Fruit fly (Drosophila melanogaster) whole organism, embryonic: Measurements from ENCODE around the gene CG4210.
A peak's percentile ranks its signal among the peaks of the same experiment; 100 is the strongest.

Source experiments
- Ada2b ChIP-seq: fragments of 200-800 bp; sonication (Bioruptor generic); IDR thresholded peaks from 2 replicates; pipeline ENCODE4 v1.3.6; 2022; ENCODE audit warnings: missing biosample characterization, missing genetic modification characterization
- Awh ChIP-seq: fragments of 200-800 bp; sonication (Bioruptor generic); IDR thresholded peaks from 2 replicates; pipeline ENCODE4, ENCODE4 v1.3.6; 2022; ENCODE audit warnings: missing biosample characterization, missing genetic modification characterization
- CG10147 ChIP-seq: fragments of 200-800 bp; sonication (Bioruptor generic); optimal IDR thresholded peaks from 2 replicates; lab custom pipeline; 2019; ENCODE audit warnings: missing biosample characterization, mild to moderate bottlenecking, missing genetic modification characterization, moderate library complexity
- CG10209 ChIP-seq: fragments of 200-800 bp; sonication (Bioruptor generic); optimal IDR thresholded peaks from 3 replicates; lab custom pipeline; 2017; ENCODE audit warnings: missing biosample characterization, mild to moderate bottlenecking, missing genetic modification characterization, missing genetic modification reagents
- CG10462 ChIP-seq: fragments of 200-800 bp; sonication (Bioruptor generic); optimal IDR thresholded peaks from 2 replicates; lab custom pipeline; 2016; ENCODE audit warnings: missing biosample characterization, missing genetic modification characterization
- CG11398 ChIP-seq: fragments of 200-800 bp; sonication (Bioruptor generic); optimal IDR thresholded peaks from 2 replicates; lab custom pipeline; 2016; ENCODE audit warnings: missing biosample characterization, missing genetic modification characterization
- CG11560 ChIP-seq: fragments of 200-800 bp; sonication (Bioruptor generic); IDR thresholded peaks from 3 replicates; pipeline ENCODE4 v1.3.6; 2022; ENCODE audit warnings: missing biosample characterization, missing genetic modification characterization
- CG12236 ChIP-seq: fragments of 200-800 bp; sonication (Bioruptor generic); optimal IDR thresholded peaks from 2 replicates; lab custom pipeline; 2016; ENCODE audit warnings: missing biosample characterization, missing genetic modification characterization
- CG12299 ChIP-seq: fragments of 200-800 bp; sonication (Bioruptor generic); optimal IDR thresholded peaks from 2 replicates; lab custom pipeline; 2018; ENCODE audit warnings: missing biosample characterization, mild to moderate bottlenecking, missing genetic modification characterization
- CG14441 ChIP-seq: fragments of 200-800 bp; sonication (Bioruptor generic); IDR thresholded peaks from 2 replicates; pipeline ENCODE4 v1.3.6; 2022; ENCODE audit warnings: missing biosample characterization, missing genetic modification characterization
- CG15696 ChIP-seq: fragments of 200-800 bp; sonication (Bioruptor generic); optimal IDR thresholded peaks from 2 replicates; lab custom pipeline; 2019; ENCODE audit warnings: missing biosample characterization, mild to moderate bottlenecking, missing genetic modification characterization, moderate library complexity
- CG16813 ChIP-seq: fragments of 200-800 bp; sonication (Bioruptor generic); IDR thresholded peaks from 3 replicates; pipeline ENCODE4 v1.3.6; 2022; ENCODE audit warnings: missing biosample characterization, missing genetic modification characterization; ENCODE audit not compliant: partially characterized antibody
- CG17568 ChIP-seq: fragments of 200-800 bp; sonication (Bioruptor generic); optimal IDR thresholded peaks from 2 replicates; lab custom pipeline; 2018; ENCODE audit warnings: missing biosample characterization, mild to moderate bottlenecking, missing genetic modification characterization, moderate library complexity
- CG3065 ChIP-seq: fragments of 200-800 bp; sonication (Bioruptor generic); optimal IDR thresholded peaks from 2 replicates; lab custom pipeline; 2016; ENCODE audit warnings: missing biosample characterization, missing genetic modification characterization
- CG3281 ChIP-seq: fragments of 200-800 bp; sonication (Bioruptor generic); optimal IDR thresholded peaks from 3 replicates; lab custom pipeline; 2017; ENCODE audit warnings: missing biosample characterization, mild to moderate bottlenecking, missing genetic modification characterization
- CG3847 ChIP-seq: fragments of 200-800 bp; sonication (Bioruptor generic); IDR thresholded peaks from 2 replicates; pipeline ENCODE4 v1.3.6; 2022; ENCODE audit warnings: missing biosample characterization, missing genetic modification characterization
- CG7271 ChIP-seq: fragments of 200-800 bp; sonication (Bioruptor generic); optimal IDR thresholded peaks from 2 replicates; lab custom pipeline; 2018; ENCODE audit warnings: missing biosample characterization, mild to moderate bottlenecking, missing genetic modification characterization, moderate library complexity
- CG7786 ChIP-seq: fragments of 200-800 bp; sonication (Bioruptor generic); optimal IDR thresholded peaks from 2 replicates; lab custom pipeline; 2016; ENCODE audit warnings: missing biosample characterization, missing genetic modification characterization
- CG8281 ChIP-seq: fragments of 200-800 bp; sonication (Bioruptor generic); optimal IDR thresholded peaks from 2 replicates; lab custom pipeline; 2018; ENCODE audit warnings: missing biosample characterization, mild to moderate bottlenecking, missing genetic modification characterization, moderate library complexity
- Hmx ChIP-seq: fragments of 200-800 bp; sonication (Bioruptor generic); optimal IDR thresholded peaks from 2 replicates; lab custom pipeline; 2016; ENCODE audit warnings: missing biosample characterization, missing genetic modification characterization
- Hr39 ChIP-seq: fragments of >200 bp; optimal IDR thresholded peaks from 2 replicates; lab custom pipeline; 2017
- Jarid2 ChIP-seq: fragments of 200-800 bp; sonication (Bioruptor generic); optimal IDR thresholded peaks from 3 replicates; lab custom pipeline; 2017; ENCODE audit warnings: mild to moderate bottlenecking, missing biosample characterization, missing genetic modification reagents, missing genetic modification characterization
- Lhr ChIP-seq: fragments of 200-800 bp; sonication (Bioruptor generic); optimal IDR thresholded peaks from 3 replicates; lab custom pipeline; 2017; ENCODE audit warnings: mild to moderate bottlenecking, missing biosample characterization, missing genetic modification reagents, missing genetic modification characterization
- Oli ChIP-seq: fragments of 200-800 bp; sonication (Bioruptor generic); optimal IDR thresholded peaks from 2 replicates; lab custom pipeline; 2018; ENCODE audit warnings: missing biosample characterization, mild to moderate bottlenecking, missing genetic modification characterization, moderate library complexity
- Opbp ChIP-seq: fragments of 200-800 bp; sonication (Bioruptor generic); IDR thresholded peaks from 3 replicates; pipeline ENCODE4 v1.3.6; 2022; ENCODE audit warnings: missing biosample characterization, missing genetic modification characterization; ENCODE audit not compliant: partially characterized antibody
- Sin3A ChIP-seq: fragments of >200 bp; optimal IDR thresholded peaks from 2 replicates; lab custom pipeline; 2018
- Sox100B ChIP-seq: fragments of 200-800 bp; sonication (Bioruptor generic); optimal IDR thresholded peaks from 3 replicates; lab custom pipeline; 2018; ENCODE audit warnings: missing biosample characterization, mild to moderate bottlenecking, missing genetic modification characterization
- Spps ChIP-seq: fragments of 200-800 bp; sonication (Bioruptor generic); optimal IDR thresholded peaks from 2 replicates; lab custom pipeline; 2018; ENCODE audit warnings: missing biosample characterization, mild to moderate bottlenecking, missing genetic modification characterization
- ap ChIP-seq: fragments of 200-800 bp; sonication (Bioruptor generic); IDR thresholded peaks from 2 replicates; pipeline ENCODE4 v1.3.6; 2022; ENCODE audit warnings: missing biosample characterization, missing genetic modification characterization
- chm ChIP-seq: fragments of 200-800 bp; sonication (Bioruptor generic); IDR thresholded peaks from 2 replicates; pipeline ENCODE4 v1.3.6; 2022; ENCODE audit warnings: missing biosample characterization, missing genetic modification characterization
- fd96Cb ChIP-seq: fragments of 200-800 bp; sonication (Bioruptor generic); optimal IDR thresholded peaks from 2 replicates; lab custom pipeline; 2018; ENCODE audit warnings: missing biosample characterization, mild to moderate bottlenecking, missing genetic modification characterization, moderate library complexity
- gfzf ChIP-seq: fragments of 200-800 bp; sonication (Bioruptor generic); optimal IDR thresholded peaks from 2 replicates; lab custom pipeline; 2016; ENCODE audit warnings: missing biosample characterization, mild to moderate bottlenecking, missing genetic modification characterization, moderate library complexity
- insv ChIP-seq, 2 experiments: fragments of 200-800 bp; sonication (Bioruptor generic); optimal IDR thresholded peaks; 3 replicates each; lab custom pipeline; 2016 to 2018; ENCODE audit warnings: missing biosample characterization in 2 of 2, missing genetic modification characterization in 2 of 2
- lilli ChIP-seq: fragments of 200-800 bp; sonication (Bioruptor generic); optimal IDR thresholded peaks from 3 replicates; lab custom pipeline; 2016; ENCODE audit warnings: missing biosample characterization, missing genetic modification characterization
- nerfin-2 ChIP-seq: fragments of 200-800 bp; sonication (Bioruptor generic); IDR thresholded peaks from 2 replicates; pipeline ENCODE4 v1.3.6; 2022; ENCODE audit warnings: missing biosample characterization, missing genetic modification characterization; ENCODE audit not compliant: partially characterized antibody
- oc ChIP-seq: fragments of 200-800 bp; sonication (Bioruptor generic); optimal IDR thresholded peaks from 2 replicates; lab custom pipeline; 2018; ENCODE audit warnings: missing biosample characterization, mild to moderate bottlenecking, missing genetic modification characterization, moderate library complexity
- odd ChIP-seq: fragments of 200-800 bp; sonication (Bioruptor generic); optimal IDR thresholded peaks from 2 replicates; lab custom pipeline; 2017; ENCODE audit warnings: missing biosample characterization, mild to moderate bottlenecking, missing genetic modification characterization
- otp ChIP-seq: fragments of 200-800 bp; sonication (Bioruptor generic); IDR thresholded peaks from 3 replicates; pipeline ENCODE4, ENCODE4 v1.3.6; 2022; ENCODE audit warnings: missing biosample characterization, missing genetic modification characterization
- pros ChIP-seq: fragments of 200-800 bp; sonication (Bioruptor generic); optimal IDR thresholded peaks from 3 replicates; lab custom pipeline; 2019; ENCODE audit warnings: missing biosample characterization, mild to moderate bottlenecking, missing genetic modification characterization, moderate library complexity
- rib ChIP-seq: fragments of 200-800 bp; sonication (Bioruptor generic); IDR thresholded peaks from 2 replicates; pipeline ENCODE4 v1.3.6; 2022; ENCODE audit warnings: missing biosample characterization, missing genetic modification characterization
- row ChIP-seq: fragments of 200-800 bp; sonication (Bioruptor generic); IDR thresholded peaks from 3 replicates; pipeline ENCODE4 v1.3.6; 2022; ENCODE audit warnings: missing biosample characterization, missing genetic modification characterization
- sc ChIP-seq, 3 experiments: fragments of >200 bp in 2 of 3; fragments of 200-800 bp in 1 of 3; sonication (Bioruptor generic) in 1 of 3; optimal IDR thresholded peaks; 2 replicates in 2 of 3; 3 replicates in 1 of 3; lab custom pipeline; 2017; ENCODE audit warnings: mild to moderate bottlenecking in 1 of 3, missing biosample characterization in 1 of 3, missing genetic modification characterization in 1 of 3, missing genetic modification reagents in 1 of 3
- sd ChIP-seq: fragments of 200-800 bp; sonication (Bioruptor generic); optimal IDR thresholded peaks from 3 replicates; lab custom pipeline; 2018; ENCODE audit warnings: missing biosample characterization, mild to moderate bottlenecking, missing genetic modification characterization, moderate library complexity
- shn ChIP-seq: fragments of 200-800 bp; sonication (Bioruptor generic); optimal IDR thresholded peaks from 3 replicates; lab custom pipeline; 2016; ENCODE audit warnings: missing biosample characterization, missing genetic modification characterization
- sima ChIP-seq: fragments of 200-800 bp; sonication (Bioruptor generic); optimal IDR thresholded peaks from 2 replicates; lab custom pipeline; 2016; ENCODE audit warnings: missing biosample characterization, missing genetic modification characterization
- unc-4 ChIP-seq: fragments of 200-800 bp; sonication (Bioruptor generic); IDR thresholded peaks from 2 replicates; pipeline ENCODE4 v1.3.6; 2022; ENCODE audit warnings: missing biosample characterization, missing genetic modification characterization; ENCODE audit not compliant: partially characterized antibody
- vfl ChIP-seq: fragments of 200-800 bp; sonication (Bioruptor generic); optimal IDR thresholded peaks from 2 replicates; lab custom pipeline; 2016; ENCODE audit warnings: missing biosample characterization, missing genetic modification characterization
- wek ChIP-seq: fragments of 200-800 bp; sonication (Bioruptor generic); optimal IDR thresholded peaks from 3 replicates; lab custom pipeline; 2018; ENCODE audit warnings: missing biosample characterization, mild to moderate bottlenecking, missing genetic modification characterization, moderate library complexity
- zen2 ChIP-seq: fragments of 200-800 bp; sonication (Bioruptor generic); IDR thresholded peaks from 3 replicates; pipeline ENCODE4 v1.3.6; 2022; ENCODE audit warnings: missing biosample characterization, missing genetic modification characterization; ENCODE audit not compliant: partially characterized antibody

CG4210 gene

dm6 chr3R:15229329-15229876, 15.6 kb downstream of the CG4210 start, which contains the start of the genes Art3 and mRpS10 (continued):
- TF ChIP-seq Sox100B (GFP tag; lab: Kevin White, UChicago) (peak; percentile 100), CG11398 (GFP tag; lab: Kevin White, UChicago) (peak; percentile 100), CG10209 (peak; percentile 100), sd (peak; percentile 99), ap (GFP tag; lab: Robert Waterston, UW) (peak; percentile 100), fd96Cb (tag; lab: Kevin White, UChicago) (peak; percentile 100), CG3847 (GFP tag; lab: Robert Waterston, UW) (peak; percentile 100), odd (GFP tag; lab: Kevin White, UChicago) (peak; percentile 99), Hmx (GFP tag; lab: Kevin White, UChicago) (peak; percentile 99), CG3281 (peak; percentile 100), vfl (peak; percentile 99), Jarid2 (GFP tag; lab: Kevin White, UChicago) (no peak), Hr39 (lab: Kevin White, UChicago) (no peak), Oli (peak; percentile 100), zen2 (GFP tag; lab: Robert Waterston, UW) (no peak), nerfin-2 (GFP tag; lab: Robert Waterston, UW) (no peak), CG12299 (peak; percentile 100), Spps (peak; percentile 100), CG17568 (GFP tag; lab: Kevin White, UChicago) (no peak), CG3065 (GFP tag; lab: Kevin White, UChicago) (peak; percentile 100), lilli (GFP tag; lab: Kevin White, UChicago) (peak; percentile 100), chm (GFP tag; lab: Robert Waterston, UW) (peak; percentile 100), otp (GFP tag; lab: Robert Waterston, UW) (peak; percentile 100), sima (GFP tag; lab: Kevin White, UChicago) (peak; percentile 100), CG7786 (peak; percentile 100), oc (tag; lab: Kevin White, UChicago) (peak; percentile 100), CG8281 (peak; percentile 97), CG7271 (peak; percentile 100), pros (peak; percentile 92), CG12236 (peak; percentile 100), Awh (GFP tag; lab: Robert Waterston, UW) (peak; percentile 100), gfzf (GFP tag; lab: Kevin White, UChicago) (peak; percentile 89), sc (optimal IDR thresholded peaks at IDR 0.05; lab: Kevin White, UChicago) (no peak), sc (GFP tag; optimal IDR thresholded peaks at IDR 0.05; lab: Kevin White, UChicago) (peak; percentile 100), row (peak; percentile 100), CG10462 (GFP tag; lab: Kevin White, UChicago) (peak; percentile 100), CG10147 (GFP tag; lab: Kevin White, UChicago) (peak; percentile 100), CG11560 (tag; lab: Robert Waterston, UW) (peak; percentile 95), CG15696 (tag; lab: Kevin White, UChicago) (peak; percentile 100), CG14441 (peak; percentile 100), Opbp (peak; percentile 29; the same call in 1 of the 3 replicates), Sin3A (lab: Kevin White, UChicago) (peak; percentile 20), rib (GFP tag; lab: Robert Waterston, UW) (peak; percentile 100), insv (GFP tag; optimal IDR thresholded peaks at IDR 0.05; lab: Kevin White, UChicago) (peak; percentile 69 to 88), unc-4 (GFP tag; lab: Robert Waterston, UW) (0 out of 2 replicates have a peak, but pooled peaks have one; percentile 30), wek (GFP tag; lab: Kevin White, UChicago) (peak; percentile 98), shn (GFP tag; lab: Kevin White, UChicago) (peak; percentile 100), Lhr (GFP tag; lab: Kevin White, UChicago) (peak; percentile 99), CG16813 (GFP tag; lab: Robert Waterston, UW) (no peak), Ada2b (GFP tag; lab: Robert Waterston, UW) (peak; percentile 100)
